Worm (Caenorhabditis elegans) whole organism, L4/young adult: Measurements from ENCODE around the gene Y39B6A.30.

Source experiments
- W03F9.2 ChIP-seq: fragments of 150-350 bp; optimal IDR thresholded peaks from 2 replicates; lab custom pipeline; 2014; ENCODE audit warnings: missing biosample characterization, missing genetic modification characterization
- dao-5 ChIP-seq: sonication (generic microtip); optimal IDR thresholded peaks from 2 replicates; lab custom pipeline; 2016; ENCODE audit warnings: missing genotype, missing genetic modification characterization, moderate library complexity, missing compliant biosample characterization
- him-1 ChIP-seq: sonication (generic microtip); optimal IDR thresholded peaks from 2 replicates; lab custom pipeline; 2016; ENCODE audit warnings: missing genotype, missing genetic modification reagents, missing genetic modification characterization, missing compliant biosample characterization

ce11 chrV:18976539-18976938 is 37.8 kb upstream of the Y39B6A.30 start:
- TF ChIP-seq W03F9.2 (tag; lab: Kevin White, UChicago) = no peak
- TF ChIP-seq him-1 (tag; lab: Kevin White, UChicago) = no peak
- TF ChIP-seq dao-5 (tag; lab: Kevin White, UChicago) = no peak
